Fruit fly (Drosophila melanogaster): ENCODE results near the gene CG5342.

The CG5342 gene

dm6 chr3R:11619709-11620409 is 41.2 kb downstream of the CG5342 start, which contains the start of the genes Jupiter and CG14710 (continued):
- TF ChIP-seq CG12071 (GFP tag; optimal IDR thresholded peaks at IDR 0.05): no peak
- TF ChIP-seq NK7.1 (GFP tag; optimal IDR thresholded peaks at IDR 0.05): peak; percentile 32
- peak; percentile 84 for TF ChIP-seq Sry-β (GFP tag; optimal IDR thresholded peaks at IDR 0.05)
- peak; percentile 98 for TF ChIP-seq Ets65A (GFP tag)
- TF ChIP-seq CG6654 (GFP tag; optimal IDR thresholded peaks at IDR 0.05): no peak
- no peak for TF ChIP-seq bigmax (GFP tag; optimal IDR thresholded peaks at IDR 0.05)
- TF ChIP-seq CG18764 (GFP tag; optimal IDR thresholded peaks at IDR 0.05): peak; percentile 75
- no peak for TF ChIP-seq CG10274 (GFP tag; optimal IDR thresholded peaks at IDR 0.05)
- TF ChIP-seq CG17912 (GFP tag; optimal IDR thresholded peaks at IDR 0.05): no peak
- TF ChIP-seq bcd (GFP tag; optimal IDR thresholded peaks at IDR 0.05): peak; percentile 70
- 0 out of 2 replicates have a peak, but pooled peaks have one; percentile 21 for TF ChIP-seq H2.0 (GFP tag; IDR thresholded peaks at IDR 0.05)
- peak; percentile 85 for TF ChIP-seq jumu (GFP tag; optimal IDR thresholded peaks at IDR 0.05)
- TF ChIP-seq Gug (GFP tag; IDR thresholded peaks at IDR 0.05): peak; percentile 84
- TF ChIP-seq disco-r (GFP tag; optimal IDR thresholded peaks at IDR 0.05): peak; percentile 37
- TF ChIP-seq CG18262 (tag; optimal IDR thresholded peaks at IDR 0.05): peak; percentile 5
- TF ChIP-seq CG34376 (GFP tag; optimal IDR thresholded peaks at IDR 0.05): peak; percentile 63
- TF ChIP-seq CG11695 (GFP tag; IDR thresholded peaks at IDR 0.05): no peak
- TF ChIP-seq CG13287 (GFP tag; IDR thresholded peaks at IDR 0.05; ENCODE audit: partially characterized antibody): peak; percentile 57; the same call in 1 of the 2 replicates
- TF ChIP-seq ems (GFP tag; optimal IDR thresholded peaks at IDR 0.05): peak; percentile 65
- peak; percentile 63 for TF ChIP-seq CG11504 (tag; optimal IDR thresholded peaks at IDR 0.05)
- peak; percentile 89 for TF ChIP-seq row (GFP tag; IDR thresholded peaks at IDR 0.05)
- no peak for TF ChIP-seq sc (optimal IDR thresholded peaks at IDR 0.05)
- no peak for TF ChIP-seq sc (GFP tag; optimal IDR thresholded peaks at IDR 0.05)
- TF ChIP-seq dimm (GFP tag; IDR thresholded peaks at IDR 0.05): no peak
- no peak for TF ChIP-seq Dip2 (GFP tag; IDR thresholded peaks at IDR 0.05)
- peak; percentile 53 for TF ChIP-seq Side (GFP tag; optimal IDR thresholded peaks at IDR 0.05)
- peak; percentile 29 for TF ChIP-seq btn (GFP tag; optimal IDR thresholded peaks at IDR 0.05)
- no peak for TF ChIP-seq CG6765 (GFP tag; optimal IDR thresholded peaks at IDR 0.05)
- TF ChIP-seq sug (tag; optimal IDR thresholded peaks at IDR 0.05): peak; percentile 69
- peak; percentile 64 for TF ChIP-seq Fer1 (GFP tag; optimal IDR thresholded peaks at IDR 0.05)
- TF ChIP-seq CG14667 (GFP tag; IDR thresholded peaks at IDR 0.05): peak; percentile 53; the same call in 1 of the 2 replicates
- TF ChIP-seq nerfin-1 (tag; optimal IDR thresholded peaks at IDR 0.05): peak; percentile 32
- TF ChIP-seq tgo (GFP tag; IDR thresholded peaks at IDR 0.05): peak; percentile 48; the same call in 1 of the 3 replicates
- 0 out of 2 replicates have a peak, but pooled peaks have one; percentile 27 for TF ChIP-seq ap (GFP tag; IDR thresholded peaks at IDR 0.05)
- no peak; the same call in 2 of the 3 replicates for TF ChIP-seq Mrtf (GFP tag; IDR thresholded peaks at IDR 0.05)
- TF ChIP-seq kni (GFP tag; optimal IDR thresholded peaks at IDR 0.05): peak; percentile 31
- no peak for TF ChIP-seq Awh (GFP tag; IDR thresholded peaks at IDR 0.05)
- TF ChIP-seq CG8359 (GFP tag; optimal IDR thresholded peaks at IDR 0.05; ENCODE audit: borderline replicate concordance): no peak
- peak; percentile 72 for TF ChIP-seq CG12155 (GFP tag; optimal IDR thresholded peaks at IDR 0.05)
- 0 out of 3 replicates have a peak, but pooled peaks have one; percentile 40 for TF ChIP-seq CG6791 (GFP tag; IDR thresholded peaks at IDR 0.05; ENCODE audit: partially characterized antibody)
- no peak for TF ChIP-seq Dfd (GFP tag; optimal IDR thresholded peaks at IDR 0.05)
- no peak for TF ChIP-seq CG4707 (GFP tag; optimal IDR thresholded peaks at IDR 0.05)
- TF ChIP-seq CG10462 (GFP tag; optimal IDR thresholded peaks at IDR 0.05): peak; percentile 39
- TF ChIP-seq CG8089 (GFP tag; optimal IDR thresholded peaks at IDR 0.05): peak; percentile 77
- peak; percentile 53 for TF ChIP-seq unpg (GFP tag; optimal IDR thresholded peaks at IDR 0.05)
- TF ChIP-seq trh (GFP tag; optimal IDR thresholded peaks at IDR 0.05): peak; percentile 10
- TF ChIP-seq Opbp (GFP tag; IDR thresholded peaks at IDR 0.05; ENCODE audit: partially characterized antibody): no peak; the same call in 2 of the 3 replicates
- TF ChIP-seq ssp (GFP tag; IDR thresholded peaks at IDR 0.05): peak; percentile 73
- TF ChIP-seq chif (GFP tag; optimal IDR thresholded peaks at IDR 0.05): peak; percentile 68 to 77
- TF ChIP-seq cwo (GFP tag; optimal IDR thresholded peaks at IDR 0.05): no peak

All from whole organism, embryonic.